Worm (Caenorhabditis elegans): Measurements from ENCODE around the gene H20E11.1.

The H20E11.1 gene

DNA sequence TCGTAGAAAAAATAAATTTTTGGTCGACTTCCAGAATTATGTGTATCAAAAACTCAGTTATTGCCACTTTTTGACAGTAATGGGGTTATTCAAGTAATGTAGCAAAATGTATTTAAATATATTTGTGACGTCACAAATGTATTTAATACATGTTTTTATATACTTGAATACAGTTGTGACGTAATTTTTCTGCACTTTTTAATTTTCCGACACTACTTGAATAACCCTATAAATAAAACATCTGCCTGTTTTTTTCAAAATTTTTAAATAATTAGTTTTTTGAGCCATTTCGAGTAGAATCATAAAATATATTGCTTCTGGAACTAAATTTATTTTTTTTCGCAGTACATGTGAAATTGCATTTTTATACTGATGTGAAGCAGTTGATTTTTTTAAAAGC, 26.7 kb upstream of the H20E11.1 start:
- TF ChIP-seq ref-1 (GFP tag; conservative IDR thresholded peaks at IDR 0.05) (no peak), klf-2 (GFP tag; conservative IDR thresholded peaks at IDR 0.05) (no peak), med-1 (GFP tag; optimal IDR thresholded peaks at IDR 0.05; ENCODE audit: insufficient read depth) (no peak), ztf-23 (GFP tag; IDR thresholded peaks at IDR 0.05) (no peak), T22C8.4 (GFP tag; IDR thresholded peaks at IDR 0.05) (no peak), ztf-29 (GFP tag; IDR thresholded peaks at IDR 0.05) (no peak), flt-1 (GFP tag; IDR thresholded peaks at IDR 0.05) (no peak), tab-1 (GFP tag; IDR thresholded peaks at IDR 0.05) (no peak), cog-1 (tag; optimal IDR thresholded peaks at IDR 0.05) (no peak)

DNA sequence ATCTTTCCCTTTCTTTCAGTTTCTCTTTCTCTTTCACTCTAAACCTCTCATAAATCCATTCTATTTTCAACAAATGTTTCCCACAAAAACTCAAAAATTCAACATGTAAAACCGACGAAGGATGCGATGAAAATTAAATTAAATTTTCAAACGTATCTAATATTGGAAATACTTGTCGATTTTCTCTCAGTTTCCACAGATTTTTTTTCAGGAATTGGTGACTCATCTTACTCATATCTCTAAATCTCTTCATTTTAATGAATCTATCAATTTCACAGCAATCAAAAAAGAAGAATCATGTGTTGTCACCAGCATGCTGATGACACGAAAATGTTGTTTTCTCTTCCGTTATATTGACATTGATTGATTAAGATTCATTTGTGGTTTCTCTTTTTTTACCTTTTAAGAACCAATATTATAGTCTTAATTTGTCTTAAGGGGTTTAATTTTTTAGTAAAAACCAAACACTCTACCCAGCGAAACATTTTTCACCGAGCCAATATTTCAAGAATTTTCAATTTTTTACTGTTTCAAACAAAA, 26.1 kb upstream of the H20E11.1 start:
- TF ChIP-seq cog-1 (tag; optimal IDR thresholded peaks at IDR 0.05) (no peak), T22C8.4 (GFP tag; IDR thresholded peaks at IDR 0.05) (no peak), klf-2 (GFP tag; conservative IDR thresholded peaks at IDR 0.05) (no peak), med-1 (GFP tag; optimal IDR thresholded peaks at IDR 0.05; ENCODE audit: insufficient read depth) (no peak), flt-1 (GFP tag; IDR thresholded peaks at IDR 0.05) (no peak), ztf-29 (GFP tag; IDR thresholded peaks at IDR 0.05) (no peak), ztf-23 (GFP tag; IDR thresholded peaks at IDR 0.05) (no peak), ref-1 (GFP tag; conservative IDR thresholded peaks at IDR 0.05) (no peak), tab-1 (GFP tag; IDR thresholded peaks at IDR 0.05) (no peak)

- TF ChIP-seq ztf-23 (GFP tag; IDR thresholded peaks at IDR 0.05) = no peak
- TF ChIP-seq tab-1 (GFP tag; IDR thresholded peaks at IDR 0.05) = no peak
- no peak for TF ChIP-seq cog-1 (tag; optimal IDR thresholded peaks at IDR 0.05)
- no peak for TF ChIP-seq med-1 (GFP tag; optimal IDR thresholded peaks at IDR 0.05; ENCODE audit: insufficient read depth)
- TF ChIP-seq ref-1 (GFP tag; conservative IDR thresholded peaks at IDR 0.05) = no peak
- TF ChIP-seq klf-2 (GFP tag; conservative IDR thresholded peaks at IDR 0.05) = no peak
- no peak for TF ChIP-seq ztf-29 (GFP tag; IDR thresholded peaks at IDR 0.05)
- TF ChIP-seq flt-1 (GFP tag; IDR thresholded peaks at IDR 0.05) = no peak
- no peak for TF ChIP-seq T22C8.4 (GFP tag; IDR thresholded peaks at IDR 0.05)
Observed at ce11 chrIV:6804815-6805214, 25.1 kb upstream of the H20E11.1 start, which contains the start of gene C17H12.37. C17H12.37 (plus strand) TSS chrIV:6805115.

- no peak for TF ChIP-seq cog-1 (tag; optimal IDR thresholded peaks at IDR 0.05)
- no peak for TF ChIP-seq ref-1 (GFP tag; conservative IDR thresholded peaks at IDR 0.05)
- TF ChIP-seq tab-1 (GFP tag; IDR thresholded peaks at IDR 0.05) = no peak
- TF ChIP-seq flt-1 (GFP tag; IDR thresholded peaks at IDR 0.05) = no peak
- TF ChIP-seq ztf-29 (GFP tag; IDR thresholded peaks at IDR 0.05) = no peak
- TF ChIP-seq med-1 (GFP tag; optimal IDR thresholded peaks at IDR 0.05; ENCODE audit: insufficient read depth) = no peak
- no peak for TF ChIP-seq klf-2 (GFP tag; conservative IDR thresholded peaks at IDR 0.05)
- TF ChIP-seq ztf-23 (GFP tag; IDR thresholded peaks at IDR 0.05) = no peak
- TF ChIP-seq T22C8.4 (GFP tag; IDR thresholded peaks at IDR 0.05) = no peak
Observed at ce11 chrIV:6806475-6807063, 23.4 kb upstream of the H20E11.1 start, which contains the start of gene C17H12.10. C17H12.10 (plus strand) TSS chrIV:6806799.

- TF ChIP-seq ztf-23 (GFP tag; IDR thresholded peaks at IDR 0.05) = no peak
- TF ChIP-seq cog-1 (tag; optimal IDR thresholded peaks at IDR 0.05) = peak; percentile 48
Observed at ce11 chrIV:6809756-6810155, 20.2 kb upstream of the H20E11.1 start.

DNA sequence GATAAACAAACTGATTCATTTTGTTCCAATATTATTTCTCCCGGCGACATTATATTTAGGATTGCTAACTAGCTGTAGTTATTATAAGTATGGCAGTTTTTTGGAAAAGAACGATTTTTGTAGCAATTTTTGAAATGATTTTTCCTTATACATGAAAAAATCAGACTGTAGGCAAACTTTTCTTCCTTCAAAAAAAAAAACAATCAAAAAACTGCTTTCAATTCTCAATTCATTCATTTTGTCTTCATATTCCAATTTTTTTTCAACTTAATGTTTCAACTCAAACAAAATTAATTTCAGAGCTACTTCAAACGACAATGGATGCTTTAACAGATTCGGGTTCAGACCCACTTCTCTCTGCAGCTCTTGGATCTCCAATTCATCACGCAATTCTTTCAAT, 18.1 kb upstream of the H20E11.1 start, which contains the start of gene ceh-48:
Gene ceh-48, plus strand, starts transcription at position 301 of the 400 bp plus-strand sequence.
- TF ChIP-seq flt-1 (GFP tag; IDR thresholded peaks at IDR 0.05) (no peak), ref-1 (GFP tag; conservative IDR thresholded peaks at IDR 0.05) (no peak), ztf-23 (GFP tag; IDR thresholded peaks at IDR 0.05) (no peak), ztf-29 (GFP tag; IDR thresholded peaks at IDR 0.05) (no peak), T22C8.4 (GFP tag; IDR thresholded peaks at IDR 0.05) (no peak)

- no peak for TF ChIP-seq klf-2 (GFP tag; conservative IDR thresholded peaks at IDR 0.05)
- no peak for TF ChIP-seq ztf-29 (GFP tag; IDR thresholded peaks at IDR 0.05)
Observed at ce11 chrIV:6817554-6817953, 12.4 kb upstream of the H20E11.1 start, which contains the start of gene C17H12.5. C17H12.5 (minus strand) TSS chrIV:6817654.

ce11 chrIV:6818369-6818768, 11.6 kb upstream of the H20E11.1 start, which contains the start of gene C17H12.8:
C17H12.8 (plus strand) TSS chrIV:6818703.
- no peak for TF ChIP-seq T22C8.4 (GFP tag; IDR thresholded peaks at IDR 0.05)
- TF ChIP-seq klf-2 (GFP tag; conservative IDR thresholded peaks at IDR 0.05) = no peak
- TF ChIP-seq flt-1 (GFP tag; IDR thresholded peaks at IDR 0.05) = no peak
- no peak for TF ChIP-seq ztf-29 (GFP tag; IDR thresholded peaks at IDR 0.05)
- no peak for TF ChIP-seq tab-1 (GFP tag; IDR thresholded peaks at IDR 0.05)
- no peak for TF ChIP-seq ztf-23 (GFP tag; IDR thresholded peaks at IDR 0.05)
- TF ChIP-seq cog-1 (tag; optimal IDR thresholded peaks at IDR 0.05) = no peak

ce11 chrIV:6821709-6822108, 8.2 kb upstream of the H20E11.1 start:
- no peak for TF ChIP-seq T22C8.4 (GFP tag; IDR thresholded peaks at IDR 0.05)
- TF ChIP-seq klf-2 (GFP tag; conservative IDR thresholded peaks at IDR 0.05) = no peak
- TF ChIP-seq flt-1 (GFP tag; IDR thresholded peaks at IDR 0.05) = no peak
- TF ChIP-seq tab-1 (GFP tag; IDR thresholded peaks at IDR 0.05) = no peak
- no peak for TF ChIP-seq ref-1 (GFP tag; conservative IDR thresholded peaks at IDR 0.05)
- TF ChIP-seq ztf-23 (GFP tag; IDR thresholded peaks at IDR 0.05) = no peak
- TF ChIP-seq med-1 (GFP tag; optimal IDR thresholded peaks at IDR 0.05; ENCODE audit: insufficient read depth) = no peak
- no peak for TF ChIP-seq ztf-29 (GFP tag; IDR thresholded peaks at IDR 0.05)
- no peak for TF ChIP-seq cog-1 (tag; optimal IDR thresholded peaks at IDR 0.05)

ce11 chrIV:6822406-6822805, 7.5 kb upstream of the H20E11.1 start, which contains the start of gene C17H12.6:
C17H12.6 (minus strand) TSS chrIV:6822506.
- no peak for TF ChIP-seq klf-2 (GFP tag; conservative IDR thresholded peaks at IDR 0.05)
- TF ChIP-seq cog-1 (tag; optimal IDR thresholded peaks at IDR 0.05) = no peak
- TF ChIP-seq ref-1 (GFP tag; conservative IDR thresholded peaks at IDR 0.05) = no peak
- no peak for TF ChIP-seq tab-1 (GFP tag; IDR thresholded peaks at IDR 0.05)
- no peak for TF ChIP-seq T22C8.4 (GFP tag; IDR thresholded peaks at IDR 0.05)
- TF ChIP-seq ztf-29 (GFP tag; IDR thresholded peaks at IDR 0.05) = no peak
- no peak for TF ChIP-seq med-1 (GFP tag; optimal IDR thresholded peaks at IDR 0.05; ENCODE audit: insufficient read depth)
- TF ChIP-seq ztf-23 (GFP tag; IDR thresholded peaks at IDR 0.05) = no peak
- TF ChIP-seq flt-1 (GFP tag; IDR thresholded peaks at IDR 0.05) = no peak

Data from whole organism, midembryonic.